Worm (Caenorhabditis elegans): Measurements from ENCODE around the gene R07B7.12.

- no peak for TF ChIP-seq him-1 (tag; optimal IDR thresholded peaks at IDR 0.05)
- no peak for TF ChIP-seq dao-5 (tag; optimal IDR thresholded peaks at IDR 0.05)
Observed at ce11 chrV:12070419-12070818, 18.5 kb upstream of the R07B7.12 start, which contains the start of gene kmo-1.
